Fruit fly (Drosophila melanogaster): ENCODE measurements around the gene fzr.

Gene fzr

dm6 chrX:4686150-4686549 lies 6.8 kb upstream of the fzr start (continued):
- no peak for TF ChIP-seq Taf1 (GFP tag; IDR thresholded peaks at IDR 0.05)
- no peak for TF ChIP-seq nerfin-2 (GFP tag; IDR thresholded peaks at IDR 0.05; ENCODE audit: partially characterized antibody)
- no peak for TF ChIP-seq C15 (GFP tag; IDR thresholded peaks at IDR 0.05)
- TF ChIP-seq HHEX (GFP tag; optimal IDR thresholded peaks at IDR 0.05) = no peak
- TF ChIP-seq Dfd (GFP tag; optimal IDR thresholded peaks at IDR 0.05) = no peak
- TF ChIP-seq Oaz (GFP tag; IDR thresholded peaks at IDR 0.05) = no peak
- TF ChIP-seq CG14014 (GFP tag; IDR thresholded peaks at IDR 0.05) = no peak
- no peak for TF ChIP-seq CG13624 (GFP tag; optimal IDR thresholded peaks at IDR 0.05)
- no peak for TF ChIP-seq Nf-YA (GFP tag; IDR thresholded peaks at IDR 0.05)
- peak; percentile 6 for TF ChIP-seq corto (GFP tag; optimal IDR thresholded peaks at IDR 0.05)
- no peak for TF ChIP-seq Hey (tag; optimal IDR thresholded peaks at IDR 0.05)
- no peak for TF ChIP-seq CG18619 (GFP tag; optimal IDR thresholded peaks at IDR 0.05)
- no peak for TF ChIP-seq Rx (GFP tag; IDR thresholded peaks at IDR 0.05)
- TF ChIP-seq CG1233 (GFP tag; optimal IDR thresholded peaks at IDR 0.05) = no peak
- no peak for TF ChIP-seq gcm (GFP tag; optimal IDR thresholded peaks at IDR 0.05)
- TF ChIP-seq gem (tag; optimal IDR thresholded peaks at IDR 0.05) = no peak
- TF ChIP-seq sc (optimal IDR thresholded peaks at IDR 0.05) = no peak
- no peak for TF ChIP-seq sc (GFP tag; optimal IDR thresholded peaks at IDR 0.05)
- no peak for TF ChIP-seq sob (GFP tag; IDR thresholded peaks at IDR 0.05)
- TF ChIP-seq onecut (GFP tag; IDR thresholded peaks at IDR 0.05) = no peak
- TF ChIP-seq pan (optimal IDR thresholded peaks at IDR 0.05) = no peak
- TF ChIP-seq pan (GFP tag; optimal IDR thresholded peaks at IDR 0.05 in 1 of 2, IDR thresholded peaks at IDR 0.05 in 1 of 2) = no peak
- TF ChIP-seq cg (GFP tag; optimal IDR thresholded peaks at IDR 0.05) = peak; percentile 94
- no peak for TF ChIP-seq Neu2 (GFP tag; optimal IDR thresholded peaks at IDR 0.05; ENCODE audit: borderline replicate concordance)
- no peak for TF ChIP-seq CG6654 (GFP tag; optimal IDR thresholded peaks at IDR 0.05)
- TF ChIP-seq exex (tag; optimal IDR thresholded peaks at IDR 0.05) = peak; percentile 11
- TF ChIP-seq CG13287 (GFP tag; IDR thresholded peaks at IDR 0.05; ENCODE audit: partially characterized antibody) = no peak; the same call in 1 of the 2 replicates
- no peak for TF ChIP-seq hb (GFP tag; IDR thresholded peaks at IDR 0.05; ENCODE audit: partially characterized antibody)
- no peak for TF ChIP-seq CG10267 (tag; optimal IDR thresholded peaks at IDR 0.05)
- no peak for TF ChIP-seq Eip74EF (GFP tag; optimal IDR thresholded peaks at IDR 0.05)
- no peak for TF ChIP-seq nmo (GFP tag; optimal IDR thresholded peaks at IDR 0.05)
- no peak for TF ChIP-seq CG4707 (GFP tag; optimal IDR thresholded peaks at IDR 0.05)
- peak; percentile 6 for TF ChIP-seq CG15514 (GFP tag; optimal IDR thresholded peaks at IDR 0.05)
- no peak for TF ChIP-seq al (GFP tag; IDR thresholded peaks at IDR 0.05)
- no peak for TF ChIP-seq CG42726 (GFP tag; IDR thresholded peaks at IDR 0.05; ENCODE audit: partially characterized antibody)
- no peak for TF ChIP-seq Sry-β (GFP tag; optimal IDR thresholded peaks at IDR 0.05)
- no peak for TF ChIP-seq ro (GFP tag; IDR thresholded peaks at IDR 0.05)
- TF ChIP-seq CG8388 (GFP tag; optimal IDR thresholded peaks at IDR 0.05) = no peak
- no peak for TF ChIP-seq CG3163 (GFP tag; optimal IDR thresholded peaks at IDR 0.05)
- no peak for TF ChIP-seq CG6683 (GFP tag; optimal IDR thresholded peaks at IDR 0.05)
- no peak for TF ChIP-seq PHDP (tag; optimal IDR thresholded peaks at IDR 0.05)
- peak; percentile 16 for TF ChIP-seq sd (tag; optimal IDR thresholded peaks at IDR 0.05)
- TF ChIP-seq ttk (GFP tag; IDR thresholded peaks at IDR 0.05) = no peak
- no peak for TF ChIP-seq CG14667 (GFP tag; IDR thresholded peaks at IDR 0.05)
- TF ChIP-seq tio (GFP tag; optimal IDR thresholded peaks at IDR 0.05) = no peak
- no peak for TF ChIP-seq Dad (GFP tag; optimal IDR thresholded peaks at IDR 0.05)
- no peak for TF ChIP-seq Elba2 (GFP tag; optimal IDR thresholded peaks at IDR 0.05)
- TF ChIP-seq CG31388 (GFP tag; optimal IDR thresholded peaks at IDR 0.05) = no peak
- TF ChIP-seq bowl (GFP tag; IDR thresholded peaks at IDR 0.05) = no peak
- TF ChIP-seq hbn (GFP tag; IDR thresholded peaks at IDR 0.05; ENCODE audit: partially characterized antibody) = no peak
- no peak for TF ChIP-seq gcm2 (GFP tag; optimal IDR thresholded peaks at IDR 0.05)
